Worm (Caenorhabditis elegans) whole organism, mixed stage, embryonic: ENCODE data around the gene ZK666.15.

Experiments used
- M03D4.4 ChIP-seq: sonication (generic microtip); optimal IDR thresholded peaks from 2 replicates; lab custom pipeline; 2017; ENCODE audit warnings: mild to moderate bottlenecking, missing genetic modification characterization, missing compliant biosample characterization
- bed-3 ChIP-seq: fragments of 200-800 bp; sonication (Bioruptor generic); optimal IDR thresholded peaks from 3 replicates; lab custom pipeline; 2018; ENCODE audit warnings: mild to moderate bottlenecking, missing genetic modification characterization, moderate library complexity, missing compliant biosample characterization
- ceh-39 ChIP-seq: fragments of 150-350 bp; optimal IDR thresholded peaks from 2 replicates; lab custom pipeline; 2014; ENCODE audit warnings: missing biosample characterization, missing genetic modification characterization
- ceh-83 ChIP-seq: fragments of 200-800 bp; sonication (Bioruptor generic); optimal IDR thresholded peaks from 2 replicates; lab custom pipeline; 2018; ENCODE audit warnings: mild to moderate bottlenecking, missing genetic modification characterization, missing compliant biosample characterization
- ces-1 ChIP-seq: fragments of 150-350 bp; optimal IDR thresholded peaks from 2 replicates; lab custom pipeline; 2014; ENCODE audit warnings: missing biosample characterization, missing genetic modification reagents, missing genetic modification characterization
- cnd-1 ChIP-seq: fragments of 200-800 bp; sonication (Bioruptor generic); optimal IDR thresholded peaks from 2 replicates; lab custom pipeline; 2018; ENCODE audit warnings: mild to moderate bottlenecking, missing genetic modification characterization, missing compliant biosample characterization
- elt-1 ChIP-seq: sonication (generic microtip); optimal IDR thresholded peaks from 2 replicates; lab custom pipeline; 2017; ENCODE audit warnings: missing genetic modification characterization, mild to moderate bottlenecking, missing compliant biosample characterization, antibody characterized with exemption, moderate library complexity, borderline replicate concordance; ENCODE audit not compliant: insufficient read depth
- elt-3 ChIP-seq: fragments of 150-350 bp; optimal IDR thresholded peaks from 2 replicates; lab custom pipeline; 2014; ENCODE audit warnings: missing biosample characterization, missing genetic modification characterization
- ham-2 ChIP-seq: fragments of 200-800 bp; sonication (Bioruptor generic); optimal IDR thresholded peaks from 2 replicates; lab custom pipeline; 2018; ENCODE audit warnings: mild to moderate bottlenecking, missing genetic modification characterization, missing compliant biosample characterization
- hlh-1 ChIP-seq: fragments of 150-350 bp; optimal IDR thresholded peaks from 2 replicates; lab custom pipeline; 2014; ENCODE audit warnings: missing biosample characterization, missing genetic modification reagents, missing genetic modification characterization
- lin-32 ChIP-seq: fragments of 200-800 bp; sonication (Bioruptor generic); optimal IDR thresholded peaks from 2 replicates; lab custom pipeline; 2018; ENCODE audit warnings: mild to moderate bottlenecking, missing genetic modification characterization, missing compliant biosample characterization
- lsy-2 ChIP-seq: fragments of 150-350 bp; optimal IDR thresholded peaks from 2 replicates; lab custom pipeline; 2014; ENCODE audit warnings: missing biosample characterization, missing genetic modification characterization
- mep-1 ChIP-seq: fragments of 150-350 bp; optimal IDR thresholded peaks from 2 replicates; lab custom pipeline; 2017; ENCODE audit warnings: missing biosample characterization, missing genetic modification reagents, missing genetic modification characterization, inconsistent platforms
- mls-2 ChIP-seq: sonication (generic microtip); optimal IDR thresholded peaks from 2 replicates; lab custom pipeline; 2016; ENCODE audit warnings: mild to moderate bottlenecking, missing genetic modification characterization, moderate library complexity, missing compliant biosample characterization
- nhr-2 ChIP-seq: fragments of 150-350 bp; optimal IDR thresholded peaks from 2 replicates; lab custom pipeline; 2014; ENCODE audit warnings: missing biosample characterization, missing genetic modification characterization
- nhr-237 ChIP-seq: fragments of 150-350 bp; optimal IDR thresholded peaks from 2 replicates; lab custom pipeline; 2014; ENCODE audit warnings: missing biosample characterization, missing genetic modification characterization
- nhr-28 ChIP-seq: fragments of 150-350 bp; optimal IDR thresholded peaks from 2 replicates; lab custom pipeline; 2014; ENCODE audit warnings: missing biosample characterization, missing genetic modification characterization
- nhr-76 ChIP-seq: sonication (generic microtip); optimal IDR thresholded peaks from 2 replicates; lab custom pipeline; 2017; ENCODE audit warnings: missing biosample characterization, missing genetic modification characterization
- pha-4 ChIP-seq: fragments of 150-350 bp; optimal IDR thresholded peaks from 2 replicates; lab custom pipeline; 2018; ENCODE audit warnings: missing biosample characterization, missing genetic modification reagents, missing genetic modification characterization
- sem-2 ChIP-seq: fragments of 200-800 bp; sonication (Bioruptor generic); optimal IDR thresholded peaks from 2 replicates; lab custom pipeline; 2018; ENCODE audit warnings: mild to moderate bottlenecking, missing genetic modification characterization, missing compliant biosample characterization
- snpc-4 ChIP-seq: fragments of 150-350 bp; optimal IDR thresholded peaks from 2 replicates; lab custom pipeline; 2014; ENCODE audit warnings: missing biosample characterization, missing genetic modification characterization
- sptf-1 ChIP-seq: sonication (generic microtip); optimal IDR thresholded peaks from 2 replicates; lab custom pipeline; 2017; ENCODE audit warnings: mild to moderate bottlenecking, missing genetic modification characterization, moderate library complexity, missing compliant biosample characterization
- unc-120 ChIP-seq: sonication (generic microtip); optimal IDR thresholded peaks from 2 replicates; lab custom pipeline; 2017; ENCODE audit warnings: missing genetic modification characterization, missing compliant biosample characterization; ENCODE audit not compliant: poor library complexity, severe bottlenecking
- unc-39 ChIP-seq: fragments of 150-350 bp; optimal IDR thresholded peaks from 2 replicates; lab custom pipeline; 2014; ENCODE audit warnings: missing biosample characterization, missing genetic modification characterization
- zip-8 ChIP-seq: fragments of 150-350 bp; optimal IDR thresholded peaks from 2 replicates; lab custom pipeline; 2014; ENCODE audit warnings: missing biosample characterization, missing genetic modification characterization
- ztf-11 ChIP-seq: fragments of 150-350 bp; optimal IDR thresholded peaks from 2 replicates; lab custom pipeline; 2014; ENCODE audit warnings: missing biosample characterization, missing genetic modification characterization

ZK666.15 gene

ce11 chrII:10444971-10445707 is 41.7 kb upstream of the ZK666.15 start:
- TF ChIP-seq unc-120 (tag; lab: Kevin White, UChicago) (no peak), M03D4.4 (no peak), nhr-76 (tag; lab: Kevin White, UChicago) (no peak), lsy-2 (tag; lab: Kevin White, UChicago) (peak; percentile 77)

ce11 chrII:10445738-10446137 is 41.1 kb upstream of the ZK666.15 start:
- no peak for TF ChIP-seq elt-1 (tag; lab: Kevin White, UChicago)
- TF ChIP-seq ztf-11 = no peak
- no peak for TF ChIP-seq zip-8 (tag; lab: Kevin White, UChicago)
- no peak for TF ChIP-seq ham-2 (GFP tag; lab: Kevin White, UChicago)
- no peak for TF ChIP-seq ceh-83 (GFP tag; lab: Kevin White, UChicago)
- TF ChIP-seq pha-4 (tag; lab: Kevin White, UChicago) = no peak
- no peak for TF ChIP-seq cnd-1 (tag; lab: Kevin White, UChicago)
- no peak for TF ChIP-seq sptf-1 (tag; lab: Kevin White, UChicago)
- TF ChIP-seq M03D4.4 = no peak
- TF ChIP-seq bed-3 = no peak

- no peak for TF ChIP-seq nhr-2 (tag; lab: Kevin White, UChicago)
These were observed 40.5 kb upstream of the ZK666.15 start for ce11 chrII:10446300-10446699.

ce11 chrII:10446814-10447213 is 40.0 kb upstream of the ZK666.15 start:
- TF ChIP-seq elt-3 (no peak), hlh-1 (tag; lab: Kevin White, UChicago) (no peak), zip-8 (tag; lab: Kevin White, UChicago) (no peak), lin-32 (GFP tag; lab: Kevin White, UChicago) (no peak), elt-1 (tag; lab: Kevin White, UChicago) (no peak), mls-2 (no peak), unc-39 (tag; lab: Kevin White, UChicago) (no peak), ceh-83 (GFP tag; lab: Kevin White, UChicago) (no peak), ztf-11 (no peak), nhr-28 (tag; lab: Kevin White, UChicago) (no peak), snpc-4 (tag; lab: Kevin White, UChicago) (no peak)
- TF ChIP-seq, all 35 proteins: peak for 0

DNA sequence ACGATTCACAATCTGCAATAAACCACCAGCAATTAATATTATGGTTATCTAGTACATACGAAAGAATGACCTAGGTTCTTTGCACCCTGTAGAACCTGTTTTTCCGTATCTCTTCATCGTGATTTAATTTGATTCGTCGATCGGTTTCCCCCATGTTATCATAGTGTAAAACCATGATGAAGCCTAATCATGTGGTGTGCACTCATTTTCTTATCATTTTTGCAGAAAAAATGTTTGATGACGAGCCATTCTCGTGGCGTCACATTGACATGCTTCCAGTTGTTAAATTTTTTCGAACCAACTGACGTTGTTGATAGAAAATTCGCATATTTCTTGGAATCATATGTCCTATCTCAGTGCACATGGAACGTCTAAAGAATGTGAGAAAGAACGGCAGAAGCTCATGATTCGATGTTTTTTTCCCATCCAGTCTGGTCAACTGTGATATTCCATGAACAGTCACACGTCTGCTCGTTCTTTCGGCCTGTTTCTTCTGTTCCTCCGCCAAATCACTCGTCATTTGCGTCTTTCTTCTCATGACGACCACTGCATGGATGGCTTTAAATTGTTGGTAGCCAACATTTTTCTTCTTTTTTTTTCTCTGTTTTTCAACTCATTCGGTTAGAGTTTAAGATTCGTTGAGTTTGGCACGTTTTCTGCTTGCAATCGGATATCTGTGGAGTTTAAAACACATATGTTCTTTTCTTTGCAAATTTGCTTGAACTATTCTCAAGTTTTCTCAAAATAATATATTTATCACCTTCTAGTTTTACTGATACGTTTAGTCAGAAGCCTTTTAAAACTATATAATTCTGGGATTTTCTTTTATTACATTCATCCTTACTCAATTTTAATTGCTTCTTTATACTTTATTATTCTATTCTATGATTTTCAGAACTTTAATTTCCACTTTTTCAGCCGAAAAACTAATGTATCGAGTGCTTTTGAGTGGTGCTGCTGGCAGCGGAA is 39.2 kb upstream of the ZK666.15 start, which contains the start of gene ZK673.2:
Gene ZK673.2 (plus strand): TSS at position 919 of the 969 bp plus-strand sequence.
- TF ChIP-seq elt-3 = no peak
- no peak for TF ChIP-seq mep-1 (tag; lab: Kevin White, UChicago)
- no peak for TF ChIP-seq ces-1
- TF ChIP-seq sem-2 (GFP tag; lab: Kevin White, UChicago) = no peak
- TF ChIP-seq nhr-237 (tag; lab: Kevin White, UChicago) = no peak
- TF ChIP-seq nhr-76 (tag; lab: Kevin White, UChicago) = no peak
- TF ChIP-seq ceh-39 (tag; lab: Kevin White, UChicago) = no peak
- TF ChIP-seq unc-120 (tag; lab: Kevin White, UChicago) = no peak

DNA sequence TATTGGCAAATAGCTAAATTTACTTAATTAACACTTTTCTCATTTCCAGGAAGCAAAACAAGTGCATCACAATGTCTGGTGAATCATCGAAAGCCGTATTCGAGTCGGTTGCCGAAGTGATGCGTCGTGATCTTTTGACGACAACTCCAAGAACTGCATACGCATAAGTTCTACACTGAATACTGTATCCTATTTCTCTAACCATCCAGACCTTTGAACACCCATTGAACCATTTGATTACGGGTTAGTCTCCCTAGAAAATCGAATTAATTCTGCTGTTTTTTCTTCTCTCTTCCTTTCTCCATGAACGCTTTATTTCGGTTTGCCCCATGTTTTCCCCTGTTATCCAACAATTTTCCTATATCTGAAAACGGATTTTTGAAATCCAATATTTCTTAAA is 37.1 kb upstream of the ZK666.15 start, which contains the start of gene lin-56:
Gene lin-56 (plus strand): TSS at position 301 of the 400 bp plus-strand sequence.
- TF ChIP-seq snpc-4 (tag; lab: Kevin White, UChicago) (no peak), mls-2 (no peak)
